Worm (Caenorhabditis elegans): ENCODE measurements around the gene fbxb-9.

Gene fbxb-9

ce11 chrIV:11178495-11178894 lies 16.1 kb upstream of the fbxb-9 start, which contains the start of gene C08F8.9:
Gene C08F8.9, minus strand, starts transcription at chrIV:11178595.
- TF ChIP-seq mdl-1 (tag; optimal IDR thresholded peaks at IDR 0.05): no peak
- TF ChIP-seq snpc-4 (tag; optimal IDR thresholded peaks at IDR 0.05): no peak
- TF ChIP-seq lin-39 (tag; optimal IDR thresholded peaks at IDR 0.05): no peak
- no peak for TF ChIP-seq nhr-25 (tag; optimal IDR thresholded peaks at IDR 0.05)
- TF ChIP-seq crh-2 (tag; optimal IDR thresholded peaks at IDR 0.05): no peak
- no peak for TF ChIP-seq egl-27 (tag; optimal IDR thresholded peaks at IDR 0.05)
- TF ChIP-seq ceh-16 (tag; optimal IDR thresholded peaks at IDR 0.05): no peak
- TF ChIP-seq nhr-23 (tag; optimal IDR thresholded peaks at IDR 0.05): no peak
- no peak for TF ChIP-seq elt-3 (tag; optimal IDR thresholded peaks at IDR 0.05)
- TF ChIP-seq unc-39 (tag; optimal IDR thresholded peaks at IDR 0.05): no peak
- no peak for TF ChIP-seq ztf-11 (tag; optimal IDR thresholded peaks at IDR 0.05)
- no peak for TF ChIP-seq ama-1 (optimal IDR thresholded peaks at IDR 0.05)
- TF ChIP-seq fos-1 (tag; optimal IDR thresholded peaks at IDR 0.05): no peak
- no peak for TF ChIP-seq alr-1 (tag; optimal IDR thresholded peaks at IDR 0.05)
- TF ChIP-seq Y55F3AM.14 (GFP tag; optimal IDR thresholded peaks at IDR 0.05): no peak
- no peak for TF ChIP-seq sem-4 (tag; optimal IDR thresholded peaks at IDR 0.05)
- TF ChIP-seq nhr-237 (tag; optimal IDR thresholded peaks at IDR 0.05): no peak

- TF ChIP-seq lsy-2 (tag; optimal IDR thresholded peaks at IDR 0.05) (no peak), fos-1 (tag; optimal IDR thresholded peaks at IDR 0.05) (no peak), elt-1 (tag; optimal IDR thresholded peaks at IDR 0.05) (no peak), dmd-4 (tag; optimal IDR thresholded peaks at IDR 0.05) (no peak), mbf-1 (tag; optimal IDR thresholded peaks at IDR 0.05) (no peak), peb-1 (tag; optimal IDR thresholded peaks at IDR 0.05) (no peak), nhr-6 (tag; optimal IDR thresholded peaks at IDR 0.05) (no peak), nhr-12 (tag; optimal IDR thresholded peaks at IDR 0.05) (no peak), egl-27 (tag; optimal IDR thresholded peaks at IDR 0.05) (no peak), sma-9 (GFP tag; optimal IDR thresholded peaks at IDR 0.05) (no peak), sma-9 (tag; optimal IDR thresholded peaks at IDR 0.05) (no peak), nhr-21 (tag; optimal IDR thresholded peaks at IDR 0.05) (no peak), nhr-11 (tag; optimal IDR thresholded peaks at IDR 0.05) (no peak), Y55F3AM.14 (GFP tag; optimal IDR thresholded peaks at IDR 0.05) (no peak)
These were observed 14.6 kb upstream of the fbxb-9 start, which contains the start of gene rap-3 for ce11 chrIV:11176967-11177366. Gene rap-3, plus strand, starts transcription at chrIV:11177267.

ce11 chrIV:11174772-11175171 lies 12.4 kb upstream of the fbxb-9 start:
- TF ChIP-seq unc-39 (tag; optimal IDR thresholded peaks at IDR 0.05) (no peak), fos-1 (tag; optimal IDR thresholded peaks at IDR 0.05) (peak; percentile 1), sma-3 (GFP tag; optimal IDR thresholded peaks at IDR 0.05) (peak; percentile 29)

- TF ChIP-seq nhr-129 (tag; optimal IDR thresholded peaks at IDR 0.05): no peak
- TF ChIP-seq mbf-1 (tag; optimal IDR thresholded peaks at IDR 0.05): no peak
- TF ChIP-seq fos-1 (tag; optimal IDR thresholded peaks at IDR 0.05): no peak
- TF ChIP-seq skn-1 (tag; optimal IDR thresholded peaks at IDR 0.05): no peak
- no peak for TF ChIP-seq dmd-4 (tag; optimal IDR thresholded peaks at IDR 0.05)
- no peak for TF ChIP-seq snpc-4 (tag; optimal IDR thresholded peaks at IDR 0.05)
These were observed 7.3 kb upstream of the fbxb-9 start, which contains the start of gene nhr-67 for ce11 chrIV:11169652-11170051. Gene nhr-67, plus strand, starts transcription at chrIV:11169748.

- TF ChIP-seq sem-4 (tag; optimal IDR thresholded peaks at IDR 0.05): no peak
- no peak for TF ChIP-seq skn-1 (tag; optimal IDR thresholded peaks at IDR 0.05)
- no peak for TF ChIP-seq mab-5 (tag; optimal IDR thresholded peaks at IDR 0.05)
- TF ChIP-seq alr-1 (tag; optimal IDR thresholded peaks at IDR 0.05): no peak
- no peak for TF ChIP-seq zag-1 (tag; optimal IDR thresholded peaks at IDR 0.05)
- TF ChIP-seq unc-39 (tag; optimal IDR thresholded peaks at IDR 0.05): no peak
- TF ChIP-seq dmd-4 (tag; optimal IDR thresholded peaks at IDR 0.05): no peak
- no peak for TF ChIP-seq lin-39 (tag; optimal IDR thresholded peaks at IDR 0.05)
- TF ChIP-seq lin-11 (tag; optimal IDR thresholded peaks at IDR 0.05): no peak
- TF ChIP-seq nhr-11 (tag; optimal IDR thresholded peaks at IDR 0.05): no peak
- TF ChIP-seq egl-27 (tag; optimal IDR thresholded peaks at IDR 0.05): no peak
- no peak for TF ChIP-seq C34F6.9 (tag; optimal IDR thresholded peaks at IDR 0.05)
- no peak for TF ChIP-seq sma-9 (GFP tag; optimal IDR thresholded peaks at IDR 0.05)
- no peak for TF ChIP-seq sma-9 (tag; optimal IDR thresholded peaks at IDR 0.05)
- TF ChIP-seq lin-13 (GFP tag; optimal IDR thresholded peaks at IDR 0.05): no peak
- TF ChIP-seq sma-3 (GFP tag; optimal IDR thresholded peaks at IDR 0.05): no peak
- no peak for TF ChIP-seq mdl-1 (tag; optimal IDR thresholded peaks at IDR 0.05)
- TF ChIP-seq Y55F3AM.14 (GFP tag; optimal IDR thresholded peaks at IDR 0.05): no peak
- no peak for TF ChIP-seq nhr-12 (tag; optimal IDR thresholded peaks at IDR 0.05)
These were observed 2.5 kb upstream of the fbxb-9 start, which contains the start of gene C08F8.6 for ce11 chrIV:11164831-11165230. Gene C08F8.6, minus strand, starts transcription at chrIV:11164931.
